Worm (Caenorhabditis elegans): Measurements from ENCODE around the gene ftt-2.

The ftt-2 gene

ce11 chrX:11605766-11606490, 709 bp upstream of the ftt-2 start (continued):
- peak; percentile 10 for TF ChIP-seq lin-15B (tag; optimal IDR thresholded peaks at IDR 0.05)
- peak; percentile 95 for TF ChIP-seq snu-23 (GFP tag; optimal IDR thresholded peaks at IDR 0.05)

DNA sequence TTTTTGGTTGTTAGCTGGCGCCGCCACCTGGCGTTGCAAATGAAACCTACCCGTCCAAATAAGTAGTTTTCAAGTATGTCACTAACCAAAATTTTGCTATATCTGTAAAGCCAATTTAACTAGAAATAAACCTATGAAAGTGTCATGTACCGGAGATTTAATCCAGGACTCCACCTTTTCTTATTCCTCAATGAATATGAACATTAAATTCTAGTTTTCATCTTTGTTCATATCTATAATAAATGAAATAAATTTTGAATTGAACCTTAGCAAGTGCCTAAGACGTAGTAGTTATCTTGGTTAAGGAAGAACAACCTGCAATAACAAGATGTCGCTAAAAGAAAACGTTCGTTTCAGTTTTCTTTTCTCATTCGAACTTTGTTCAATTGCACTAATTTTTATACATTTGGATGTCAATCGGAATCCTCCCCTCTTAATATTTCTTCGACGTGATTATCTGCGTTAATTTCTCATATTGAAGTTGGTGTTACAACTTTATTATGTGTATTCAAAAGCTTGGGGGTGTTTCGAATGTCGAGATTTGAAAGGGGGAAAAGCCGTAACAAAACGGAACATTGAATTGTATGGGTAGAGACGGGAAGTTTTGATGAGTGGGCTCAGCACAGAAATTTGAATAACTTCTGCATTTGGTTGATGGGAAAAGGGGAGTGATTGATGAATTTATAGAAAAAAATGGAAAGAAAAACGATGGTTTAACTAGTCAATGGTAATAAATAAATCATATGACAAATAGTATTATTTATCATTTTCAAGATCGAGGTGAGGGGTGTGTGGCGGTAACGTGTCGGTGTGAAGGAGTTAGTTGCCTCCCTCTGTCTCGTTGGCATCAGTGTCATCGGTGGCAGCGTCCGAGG, 1.7 kb downstream of the ftt-2 start:
- TF ChIP-seq lin-14 (GFP tag; optimal IDR thresholded peaks at IDR 0.05) (peak; percentile 31), sptf-1 (tag; optimal IDR thresholded peaks at IDR 0.05) (no peak), fkh-10 (GFP tag; optimal IDR thresholded peaks at IDR 0.05) (no peak), ceh-63 (GFP tag; optimal IDR thresholded peaks at IDR 0.05) (no peak), nhr-71 (tag; optimal IDR thresholded peaks at IDR 0.05) (peak; percentile 60), ztf-4 (tag; optimal IDR thresholded peaks at IDR 0.05) (peak; percentile 12), ceh-90 (tag; optimal IDR thresholded peaks at IDR 0.05) (no peak), vab-15 (tag; optimal IDR thresholded peaks at IDR 0.05) (no peak), ztf-11 (tag; optimal IDR thresholded peaks at IDR 0.05) (no peak), lir-3 (tag; optimal IDR thresholded peaks at IDR 0.05; ENCODE audit: poor library complexity) (no peak), ceh-82 (tag; optimal IDR thresholded peaks at IDR 0.05) (no peak), unc-130 (tag; optimal IDR thresholded peaks at IDR 0.05) (no peak), unc-30 (tag; optimal IDR thresholded peaks at IDR 0.05) (no peak), alr-1 (tag; optimal IDR thresholded peaks at IDR 0.05; ENCODE audit: borderline replicate concordance) (no peak), elt-2 (tag; optimal IDR thresholded peaks at IDR 0.05) (peak; percentile 31), nhr-76 (tag; optimal IDR thresholded peaks at IDR 0.05) (no peak), xbp-1 (tag; optimal IDR thresholded peaks at IDR 0.05) (peak; percentile 16), unc-86 (tag; optimal IDR thresholded peaks at IDR 0.05) (peak; percentile 24), nhr-12 (tag; optimal IDR thresholded peaks at IDR 0.05) (no peak), egl-13 (tag; optimal IDR thresholded peaks at IDR 0.05) (peak; percentile 27), skn-1 (tag; optimal IDR thresholded peaks at IDR 0.05) (no peak), lsy-2 (tag; optimal IDR thresholded peaks at IDR 0.05) (peak; percentile 52 to 70), C16A3.4 (tag; optimal IDR thresholded peaks at IDR 0.05) (peak; percentile 8), unc-98 (GFP tag; IDR thresholded peaks at IDR 0.05) (no peak), fkh-8 (tag; optimal IDR thresholded peaks at IDR 0.05) (peak; percentile 5), mef-2 (tag; optimal IDR thresholded peaks at IDR 0.05) (no peak), pag-3 (tag; optimal IDR thresholded peaks at IDR 0.05; ENCODE audit: borderline replicate concordance, insufficient read depth) (no peak), aly-2 (tag; optimal IDR thresholded peaks at IDR 0.05) (peak; percentile 78), nhr-19 (GFP tag; conservative IDR thresholded peaks at IDR 0.05) (0 out of 2 replicates have a peak, but pooled peaks have one; percentile 12), mep-1 (tag; optimal IDR thresholded peaks at IDR 0.05) (no peak), sup-37 (GFP tag; optimal IDR thresholded peaks at IDR 0.05) (no peak), nhr-47 (tag; optimal IDR thresholded peaks at IDR 0.05) (peak; percentile 47), zag-1 (tag; optimal IDR thresholded peaks at IDR 0.05) (no peak), efl-1 (optimal IDR thresholded peaks at IDR 0.05) (peak in 1 of 2 experiments; percentile 39), efl-1 (GFP tag; optimal IDR thresholded peaks at IDR 0.05 in 1 of 2) (no peak), jun-1 (tag; optimal IDR thresholded peaks at IDR 0.05) (peak; percentile 27), ceh-88 (GFP tag; IDR thresholded peaks at IDR 0.05) (0 out of 2 replicates have a peak, but pooled peaks have one; percentile 27), nhr-85 (tag) (peak; percentile 77), dsc-1 (tag; optimal IDR thresholded peaks at IDR 0.05) (peak; percentile 56), ets-5 (GFP tag; IDR thresholded peaks at IDR 0.05) (no peak), lin-35 (GFP tag; optimal IDR thresholded peaks at IDR 0.05) (no peak), fkh-4 (tag; optimal IDR thresholded peaks at IDR 0.05; ENCODE audit: borderline replicate concordance) (no peak), nhr-20 (tag; optimal IDR thresholded peaks at IDR 0.05) (peak; percentile 23), nhr-90 (tag; optimal IDR thresholded peaks at IDR 0.05; ENCODE audit: poor library complexity) (peak; percentile 63), Y116A8C.19 (tag; optimal IDR thresholded peaks at IDR 0.05; ENCODE audit: borderline replicate concordance) (no peak), lin-39 (tag; optimal IDR thresholded peaks at IDR 0.05) (no peak)
